Fruit fly (Drosophila melanogaster) whole organism: ENCODE data around the gene P5cr.

ENCODE experiments used
- CG8478 ChIP-seq: fragments of >200 bp; optimal IDR thresholded peaks from 2 replicates; lab custom pipeline; 2018; ENCODE audit warnings: inconsistent platforms
- EcR ChIP-seq, 2 experiments: fragments of >200 bp; optimal IDR thresholded peaks; 2 replicates each; lab custom pipeline; 2017; ENCODE audit warnings: missing biosample characterization in 2 of 2, missing genetic modification characterization in 2 of 2, missing genetic modification reagents in 2 of 2
- pan ChIP-seq: fragments of >200 bp; optimal IDR thresholded peaks from 2 replicates; lab custom pipeline; 2017
- psq ChIP-seq: fragments of >200 bp; optimal IDR thresholded peaks from 2 replicates; lab custom pipeline; 2017
- usp ChIP-seq: fragments of >200 bp; optimal IDR thresholded peaks from 2 replicates; lab custom pipeline; 2017; ENCODE audit warnings: missing biosample characterization, missing genetic modification characterization, mixed read lengths

DNA sequence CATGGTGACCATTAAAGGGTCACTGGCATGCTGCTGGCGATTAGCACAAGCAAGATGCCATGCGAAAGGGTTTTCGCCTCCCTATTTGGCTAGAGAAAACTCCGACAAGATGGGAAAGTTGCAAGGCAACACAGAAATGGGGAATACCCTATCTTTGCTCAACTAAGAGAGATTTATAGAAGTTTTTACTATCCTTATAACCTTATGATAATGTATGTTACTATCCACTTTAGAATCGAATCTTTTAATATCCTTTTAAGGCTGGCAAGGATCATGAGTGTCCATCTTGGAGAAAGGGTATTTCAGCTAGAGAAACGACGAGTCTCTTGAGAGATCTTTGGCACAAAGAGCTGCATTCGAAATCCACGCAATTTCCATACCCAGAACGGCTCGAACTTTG, 41.0 kb downstream of the P5cr start:
- TF ChIP-seq usp (GFP tag; lab: Kevin White, UChicago) (no peak), CG8478 (lab: Kevin White, UChicago) (no peak), psq (lab: Kevin White, UChicago) (no peak), pan (lab: Kevin White, UChicago) (no peak), EcR (GFP tag; optimal IDR thresholded peaks at IDR 0.05; lab: Kevin White, UChicago) (no peak)
